Fruit fly (Drosophila melanogaster) whole organism, pupa: ENCODE measurements around the gene L2HGDH.

Experiments
- CG8159 ChIP-seq: fragments of 200-800 bp; sonication (Bioruptor generic); optimal IDR thresholded peaks from 3 replicates; lab custom pipeline; 2018; ENCODE audit warnings: missing biosample characterization, mild to moderate bottlenecking, missing genetic modification characterization, moderate library complexity
- D1 ChIP-seq: fragments of 200-800 bp; sonication (Bioruptor generic); optimal IDR thresholded peaks from 2 replicates; lab custom pipeline; 2018; ENCODE audit warnings: missing biosample characterization, mild to moderate bottlenecking, missing genetic modification characterization, moderate library complexity
- EcR ChIP-seq: fragments of 200-800 bp; sonication (Bioruptor generic); optimal IDR thresholded peaks from 3 replicates; lab custom pipeline; 2019; ENCODE audit warnings: missing biosample characterization, missing genetic modification characterization, mild to moderate bottlenecking, moderate library complexity, missing genetic modification reagents
- fd96Ca ChIP-seq: fragments of 200-800 bp; sonication (Bioruptor generic); IDR thresholded peaks from 3 replicates; pipeline ENCODE4 v1.3.6; 2022; ENCODE audit warnings: missing biosample characterization, missing genetic modification characterization
- rn ChIP-seq: fragments of 200-800 bp; sonication (Bioruptor generic); IDR thresholded peaks from 2 replicates; pipeline ENCODE4 v1.3.6; 2022; ENCODE audit warnings: missing biosample characterization, missing genetic modification characterization

DNA sequence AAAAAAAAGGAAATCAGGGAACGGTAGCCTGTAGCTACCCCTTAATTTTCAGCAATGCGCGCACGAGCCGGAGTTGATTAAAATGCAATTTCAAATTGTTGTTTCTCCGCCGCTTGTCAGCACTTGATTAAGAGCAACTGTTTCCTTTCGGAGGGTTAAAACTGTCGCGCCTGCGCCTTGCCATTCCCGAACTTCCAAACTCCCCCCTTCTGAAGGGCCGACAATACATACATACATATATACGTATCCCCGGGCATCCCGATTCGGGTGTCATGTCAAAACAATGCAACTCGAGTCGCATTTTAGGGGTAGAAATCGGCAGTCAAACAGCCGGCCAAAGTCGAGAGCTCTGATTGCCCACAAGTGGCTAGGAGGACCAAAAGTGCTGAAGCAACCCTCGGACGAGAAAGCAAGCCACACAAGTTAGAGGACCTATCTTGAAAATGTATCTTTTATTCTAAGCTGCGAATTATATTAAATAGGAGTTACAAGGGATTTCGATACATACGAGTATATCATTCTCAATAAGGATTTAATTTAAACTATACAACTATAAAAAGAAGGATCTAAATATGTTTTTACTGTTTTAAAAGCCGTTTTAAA is 49.5 kb downstream of the L2HGDH start:
- no peak for TF ChIP-seq CG8159 (tag; lab: Kevin White, UChicago)
- no peak for TF ChIP-seq EcR (GFP tag; lab: Kevin White, UChicago)
- TF ChIP-seq D1 = no peak
- no peak for TF ChIP-seq rn (GFP tag; lab: Robert Waterston, UW)
- no peak for TF ChIP-seq fd96Ca
